Worm (Caenorhabditis elegans): ENCODE data around the gene sssh-1.
A peak's percentile ranks its signal among the peaks of the same experiment; 100 is the strongest.

sssh-1 gene

ce11 chrX:14894845-14895244, 19.1 kb downstream of the sssh-1 start, which contains the start of gene nac-1:
TSS of gene nac-1 (plus strand) at chrX:14895145.
- no peak for TF ChIP-seq ceh-79 (tag; optimal IDR thresholded peaks at IDR 0.05)
- no peak for TF ChIP-seq madf-6 (GFP tag; IDR thresholded peaks at IDR 0.05)
- TF ChIP-seq snpc-1.3 (tag; optimal IDR thresholded peaks at IDR 0.05; ENCODE audit: insufficient read depth): no peak
- TF ChIP-seq cebp-2 (GFP tag; IDR thresholded peaks at IDR 0.05): no peak
- TF ChIP-seq lsl-1 (GFP tag; optimal IDR thresholded peaks at IDR 0.05): no peak
- TF ChIP-seq sdz-38 (tag; optimal IDR thresholded peaks at IDR 0.05): no peak
- TF ChIP-seq chd-7 (tag; optimal IDR thresholded peaks at IDR 0.05): no peak
- no peak for TF ChIP-seq hlh-12 (tag; optimal IDR thresholded peaks at IDR 0.05)
- no peak for TF ChIP-seq nfya-1 (tag; optimal IDR thresholded peaks at IDR 0.05; ENCODE audit: borderline replicate concordance, insufficient read depth)
- no peak for TF ChIP-seq hmg-20 (GFP tag; IDR thresholded peaks at IDR 0.05)

ce11 chrX:14897192-14897591, 21.4 kb downstream of the sssh-1 start:
- no peak for TF ChIP-seq nfya-1 (tag; optimal IDR thresholded peaks at IDR 0.05; ENCODE audit: borderline replicate concordance, insufficient read depth)
- TF ChIP-seq snpc-1.1 (tag; optimal IDR thresholded peaks at IDR 0.05; ENCODE audit: insufficient read depth): peak; percentile 76
- TF ChIP-seq snpc-4 (GFP tag; optimal IDR thresholded peaks at IDR 0.05): no peak
- TF ChIP-seq snpc-4 (tag; optimal IDR thresholded peaks at IDR 0.05): peak in 2 of 4 experiments; percentile 85 to 89

- TF ChIP-seq sea-2 (GFP tag; IDR thresholded peaks at IDR 0.05): no peak
- no peak for TF ChIP-seq egl-18 (GFP tag; IDR thresholded peaks at IDR 0.05)
- no peak for TF ChIP-seq C17E4.6 (GFP tag; IDR thresholded peaks at IDR 0.05)
- no peak for TF ChIP-seq bed-2 (GFP tag; IDR thresholded peaks at IDR 0.05)
- TF ChIP-seq K12H6.12 (tag; optimal IDR thresholded peaks at IDR 0.05): no peak
- TF ChIP-seq hlh-12 (tag; optimal IDR thresholded peaks at IDR 0.05): no peak
- TF ChIP-seq ceh-58 (GFP tag; IDR thresholded peaks at IDR 0.05): no peak
- no peak for TF ChIP-seq F10E7.11 (tag; optimal IDR thresholded peaks at IDR 0.05)
- TF ChIP-seq lin-54 (GFP tag; optimal IDR thresholded peaks at IDR 0.05): no peak
Observed at ce11 chrX:14898205-14898604, 22.4 kb downstream of the sssh-1 start, which contains the start of gene lips-8. TSS of gene lips-8 (plus strand) at chrX:14898505.

- TF ChIP-seq F39B2.1 (GFP tag; IDR thresholded peaks at IDR 0.05): no peak
- TF ChIP-seq mes-4 (tag; optimal IDR thresholded peaks at IDR 0.05): no peak
- TF ChIP-seq chd-7 (tag; optimal IDR thresholded peaks at IDR 0.05): no peak
Observed at ce11 chrX:14900487-14900886, 24.7 kb downstream of the sssh-1 start.

ce11 chrX:14903424-14903823, 27.7 kb downstream of the sssh-1 start:
- TF ChIP-seq snpc-4 (GFP tag; optimal IDR thresholded peaks at IDR 0.05): no peak
- no peak for TF ChIP-seq snpc-4 (tag; optimal IDR thresholded peaks at IDR 0.05)
- TF ChIP-seq ekl-4 (GFP tag; IDR thresholded peaks at IDR 0.05): no peak
- no peak for TF ChIP-seq sea-2 (GFP tag; IDR thresholded peaks at IDR 0.05)
- TF ChIP-seq ZK185.1 (tag; optimal IDR thresholded peaks at IDR 0.05; ENCODE audit: poor library complexity, severe bottlenecking): no peak
- TF ChIP-seq egrh-3 (GFP tag; IDR thresholded peaks at IDR 0.05): no peak
- TF ChIP-seq akir-1 (GFP tag; optimal IDR thresholded peaks at IDR 0.05): no peak
- TF ChIP-seq dpl-1 (GFP tag; optimal IDR thresholded peaks at IDR 0.05): no peak
- no peak for TF ChIP-seq hlh-12 (tag; optimal IDR thresholded peaks at IDR 0.05)
- TF ChIP-seq madf-10 (tag; optimal IDR thresholded peaks at IDR 0.05): no peak
- no peak for TF ChIP-seq bed-1 (GFP tag; IDR thresholded peaks at IDR 0.05)
- no peak for TF ChIP-seq B0261.1 (tag; optimal IDR thresholded peaks at IDR 0.05)
- TF ChIP-seq B0035.1 (tag; optimal IDR thresholded peaks at IDR 0.05): no peak
- TF ChIP-seq ama-1 (optimal IDR thresholded peaks at IDR 0.05): no peak
- TF ChIP-seq ama-1 (GFP tag; optimal IDR thresholded peaks at IDR 0.05): no peak
- no peak for TF ChIP-seq mes-4 (tag; optimal IDR thresholded peaks at IDR 0.05)
